Worm (Caenorhabditis elegans) whole organism, L2 larva: Measurements from ENCODE around the gene tmc-2.

ENCODE experiments used
- fos-1 ChIP-seq: fragments of 150-350 bp; optimal IDR thresholded peaks from 2 replicates; lab custom pipeline; 2014; ENCODE audit warnings: missing biosample characterization, missing genetic modification characterization
- lsy-2 ChIP-seq, 2 experiments: fragments of 150-350 bp in 1 of 2; sonication (generic microtip) in 1 of 2; optimal IDR thresholded peaks; 2 replicates each; lab custom pipeline; 2014 to 2017; ENCODE audit warnings: missing biosample characterization in 2 of 2, missing genetic modification characterization in 2 of 2
- nhr-11 ChIP-seq: fragments of 150-350 bp; optimal IDR thresholded peaks from 2 replicates; lab custom pipeline; 2014; ENCODE audit warnings: missing biosample characterization, missing genetic modification characterization
- nhr-6 ChIP-seq: fragments of 150-350 bp; optimal IDR thresholded peaks from 2 replicates; lab custom pipeline; 2014; ENCODE audit warnings: missing biosample characterization, missing genetic modification characterization
- nhr-77 ChIP-seq: fragments of 150-350 bp; optimal IDR thresholded peaks from 2 replicates; lab custom pipeline; 2014; ENCODE audit warnings: missing biosample characterization, missing genetic modification characterization
- snpc-4 ChIP-seq: fragments of 150-350 bp; optimal IDR thresholded peaks from 2 replicates; lab custom pipeline; 2014; ENCODE audit warnings: missing biosample characterization, missing genetic modification characterization
- ztf-1 ChIP-seq: fragments of 200-800 bp; sonication (Bioruptor generic); conservative IDR thresholded peaks from 2 replicates; pipeline ENCODE4 v1.3.6; 2022; ENCODE audit warnings: missing genetic modification characterization, missing compliant biosample characterization
- ztf-4 ChIP-seq: fragments of 150-350 bp; optimal IDR thresholded peaks from 2 replicates; lab custom pipeline; 2014; ENCODE audit warnings: missing biosample characterization, missing genetic modification characterization

DNA sequence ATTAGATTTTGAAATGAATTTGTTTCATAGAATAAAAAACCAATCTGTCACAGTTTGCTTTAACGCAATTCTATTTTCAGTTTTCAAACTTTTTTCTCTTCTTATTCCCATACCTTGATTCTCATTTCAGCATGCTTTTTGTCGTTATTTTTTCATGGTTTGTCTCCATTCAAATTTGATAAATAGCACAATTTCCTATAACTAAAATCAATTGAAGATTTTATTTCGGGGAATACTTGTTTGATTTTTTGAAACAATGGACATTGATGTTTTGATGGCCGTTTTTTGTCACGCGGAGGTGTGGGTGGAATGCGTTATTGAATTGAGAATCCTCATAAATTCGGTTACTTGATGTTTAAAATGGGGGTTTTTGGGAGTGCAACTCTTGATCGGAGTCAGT is 20.5 kb upstream of the tmc-2 start, which contains the start of gene B0416.11:
- TF ChIP-seq ztf-4 (tag; lab: Kevin White, UChicago): no peak
- no peak for TF ChIP-seq fos-1
- TF ChIP-seq nhr-11 (tag; lab: Kevin White, UChicago): no peak
- no peak for TF ChIP-seq nhr-77
- TF ChIP-seq nhr-6 (tag; lab: Kevin White, UChicago): no peak
- TF ChIP-seq lsy-2 (tag; optimal IDR thresholded peaks at IDR 0.05; lab: Kevin White, UChicago): no peak
- no peak for TF ChIP-seq ztf-1
- TF ChIP-seq snpc-4 (tag; lab: Kevin White, UChicago): no peak
